Worm (Caenorhabditis elegans): ENCODE data around the gene H40L08.9.

H40L08.9 gene

DNA sequence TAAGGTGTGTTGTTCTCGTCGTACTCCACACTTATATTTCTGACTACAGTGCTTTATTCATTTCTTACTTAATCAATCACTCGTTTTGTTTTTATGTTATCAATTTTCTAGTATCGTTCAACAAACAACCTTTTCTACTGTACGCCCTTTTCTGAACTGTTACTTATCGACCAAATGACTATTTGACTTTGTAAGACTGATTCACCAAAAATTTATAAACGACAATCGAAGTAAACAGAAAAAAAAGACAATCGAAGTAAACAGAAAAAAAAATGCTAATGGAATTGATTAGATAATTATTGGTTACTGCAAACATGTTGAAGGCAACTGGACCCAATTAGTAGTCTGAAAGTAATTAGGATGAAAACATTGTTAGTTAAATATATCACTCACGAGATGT, 26.3 kb downstream of the H40L08.9 start:
- no peak for TF ChIP-seq ref-2 (tag; optimal IDR thresholded peaks at IDR 0.05)
- no peak for TF ChIP-seq lim-6 (tag; optimal IDR thresholded peaks at IDR 0.05)

DNA sequence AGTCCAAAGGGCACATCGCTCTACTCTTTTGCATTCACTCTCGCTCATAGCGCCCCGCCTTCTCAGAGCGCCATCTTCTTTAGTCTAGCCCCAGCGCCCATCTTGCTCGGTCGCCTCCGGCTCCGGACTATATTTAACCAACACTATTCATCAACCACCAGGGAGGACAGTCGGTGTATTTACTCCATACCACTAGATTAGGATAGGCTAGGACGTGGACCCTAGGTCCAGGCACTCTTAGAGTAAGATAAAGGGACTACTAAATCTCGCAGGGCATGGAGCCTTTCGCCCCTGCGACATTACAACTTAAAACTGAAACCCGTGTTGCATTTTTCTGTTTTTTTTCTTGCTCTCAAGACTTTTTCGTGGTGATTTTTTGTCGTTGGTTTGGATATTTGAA, 28.7 kb downstream of the H40L08.9 start:
- no peak for TF ChIP-seq ceh-22 (tag; optimal IDR thresholded peaks at IDR 0.05)
- no peak for TF ChIP-seq hlh-30 (tag; optimal IDR thresholded peaks at IDR 0.05; ENCODE audit: insufficient read depth)
- no peak for TF ChIP-seq C08G9.2 (tag; optimal IDR thresholded peaks at IDR 0.05)
- no peak for TF ChIP-seq ttx-3 (tag; optimal IDR thresholded peaks at IDR 0.05)

DNA sequence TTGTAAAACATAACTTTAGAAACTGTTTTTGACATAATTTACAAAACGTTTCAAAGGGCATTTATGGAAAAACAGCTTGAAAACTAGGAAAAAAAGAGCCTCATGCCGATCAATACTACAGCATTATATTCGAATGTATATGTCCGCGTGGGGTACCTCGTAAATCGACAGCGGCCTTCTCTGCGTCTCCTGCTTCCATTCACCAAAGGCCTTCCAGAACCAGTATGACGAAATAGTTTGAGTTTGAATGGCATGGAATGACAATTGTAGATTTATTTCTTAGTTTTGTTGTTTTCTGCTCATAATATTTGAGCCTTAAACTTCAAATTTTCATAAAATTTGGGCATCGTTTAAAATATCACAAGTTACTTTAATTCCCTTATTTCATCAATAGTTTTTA, 30.9 kb downstream of the H40L08.9 start:
- TF ChIP-seq ceh-9 (tag; optimal IDR thresholded peaks at IDR 0.05) (no peak), pros-1 (tag; optimal IDR thresholded peaks at IDR 0.05) (no peak), lim-6 (tag; optimal IDR thresholded peaks at IDR 0.05) (no peak), dmd-4 (tag; optimal IDR thresholded peaks at IDR 0.05; ENCODE audit: borderline replicate concordance) (no peak), T23F11.4 (GFP tag; optimal IDR thresholded peaks at IDR 0.05) (no peak), ceh-24 (tag; optimal IDR thresholded peaks at IDR 0.05) (no peak), sox-2 (GFP tag; IDR thresholded peaks at IDR 0.05) (no peak), ama-1 (optimal IDR thresholded peaks at IDR 0.05) (no peak), nfya-1 (tag; optimal IDR thresholded peaks at IDR 0.05) (no peak), ztf-16 (tag; optimal IDR thresholded peaks at IDR 0.05) (no peak)

DNA sequence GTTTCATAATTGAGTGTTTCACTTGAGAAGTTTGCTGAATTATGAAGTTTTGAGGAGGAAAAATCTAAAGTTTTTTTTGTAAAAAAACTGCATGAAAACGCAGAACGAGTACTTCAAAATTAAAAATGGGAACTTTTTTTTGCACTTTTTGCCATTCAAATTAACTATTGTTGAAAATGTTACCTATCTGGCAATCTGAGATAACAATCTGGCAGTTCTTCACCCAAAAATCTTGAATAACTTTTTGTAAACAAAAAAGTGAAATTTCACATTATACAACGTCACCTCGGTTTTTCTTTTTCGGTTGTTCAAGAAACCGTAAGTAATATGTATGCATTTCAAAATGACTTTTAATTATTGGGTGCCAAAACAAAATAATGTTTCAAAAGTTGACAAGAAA, 33.7 kb downstream of the H40L08.9 start:
- no peak for TF ChIP-seq rnt-1 (tag; optimal IDR thresholded peaks at IDR 0.05)

DNA sequence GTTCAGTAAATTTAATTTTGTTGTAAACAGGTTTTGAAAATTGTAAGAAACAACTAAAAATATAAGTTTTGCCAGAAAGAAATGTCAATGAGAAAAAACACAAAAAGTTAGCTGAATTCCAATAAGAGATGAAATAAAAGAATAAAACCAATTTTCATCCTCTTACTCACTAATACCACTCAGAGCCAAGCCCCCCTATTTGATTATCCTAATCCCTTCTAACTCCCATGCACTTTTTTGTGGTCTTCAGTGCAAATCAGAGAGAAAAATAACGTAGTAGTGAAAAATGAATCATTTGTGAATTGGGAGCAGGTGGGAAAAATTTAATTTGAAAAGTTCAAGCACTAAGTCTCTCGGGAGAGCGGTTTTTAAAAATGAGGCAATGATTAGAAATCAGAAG, 34.9 kb downstream of the H40L08.9 start:
- TF ChIP-seq fkh-6 (tag; optimal IDR thresholded peaks at IDR 0.05) (no peak), unc-42 (tag; optimal IDR thresholded peaks at IDR 0.05) (peak; percentile 83), pat-9 (tag; optimal IDR thresholded peaks at IDR 0.05) (no peak)

DNA sequence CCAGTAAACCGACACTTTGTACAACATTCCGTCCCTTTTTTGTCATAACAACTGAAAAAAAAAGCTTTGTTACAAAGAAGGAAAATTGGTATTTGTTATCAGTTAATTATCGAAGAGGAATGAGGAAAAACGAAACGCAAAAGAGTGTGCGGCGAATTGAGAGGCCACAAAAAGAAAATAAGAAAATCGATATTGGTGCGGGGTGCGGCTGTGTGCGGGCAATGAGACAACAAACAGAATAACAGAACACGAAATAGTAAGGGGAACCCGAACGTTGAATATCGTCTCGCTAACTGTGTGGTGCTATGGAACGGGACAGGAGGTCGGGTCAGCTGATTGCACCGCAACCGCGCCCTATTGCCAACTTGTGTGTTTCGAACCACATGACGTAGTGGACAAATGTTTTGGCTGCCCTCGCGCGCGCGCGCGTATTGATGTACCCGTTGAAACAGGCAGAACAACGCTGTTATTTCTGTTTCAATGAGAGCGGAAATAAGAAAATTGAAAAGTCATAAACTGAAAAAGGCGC, 35.7 kb downstream of the H40L08.9 start, which contains the start of gene C18B12.4:
C18B12.4 (minus strand) TSS at position 51 of the 529 bp plus-strand sequence.
- TF ChIP-seq ceh-48 (tag; optimal IDR thresholded peaks at IDR 0.05) (peak; percentile 50), pros-1 (tag; optimal IDR thresholded peaks at IDR 0.05) (peak; percentile 71), lim-6 (tag; optimal IDR thresholded peaks at IDR 0.05) (peak; percentile 8), ceh-31 (tag; optimal IDR thresholded peaks at IDR 0.05) (peak; percentile 84), pat-9 (tag; optimal IDR thresholded peaks at IDR 0.05) (peak; percentile 57), hlh-6 (tag; optimal IDR thresholded peaks at IDR 0.05) (no peak), ceh-2 (tag; optimal IDR thresholded peaks at IDR 0.05) (peak; percentile 65), fkh-6 (tag; optimal IDR thresholded peaks at IDR 0.05) (no peak), gmeb-2 (tag; optimal IDR thresholded peaks at IDR 0.05) (no peak), pqm-1 (tag; optimal IDR thresholded peaks at IDR 0.05) (no peak), ets-4 (tag; optimal IDR thresholded peaks at IDR 0.05) (peak; percentile 36), sox-2 (GFP tag; IDR thresholded peaks at IDR 0.05) (peak; percentile 6; the same call in 1 of the 2 replicates), ceh-18 (tag; optimal IDR thresholded peaks at IDR 0.05) (peak; percentile 83), pha-2 (tag; optimal IDR thresholded peaks at IDR 0.05) (no peak), ceh-30 (tag; optimal IDR thresholded peaks at IDR 0.05) (peak; percentile 61), pax-1 (tag; optimal IDR thresholded peaks at IDR 0.05) (no peak), C38D4.7 (GFP tag; optimal IDR thresholded peaks at IDR 0.05) (no peak), F13H6.1 (tag; optimal IDR thresholded peaks at IDR 0.05) (peak; percentile 30), hlh-8 (tag; optimal IDR thresholded peaks at IDR 0.05) (peak; percentile 49), nfya-1 (tag; optimal IDR thresholded peaks at IDR 0.05) (peak; percentile 72), ref-2 (tag; optimal IDR thresholded peaks at IDR 0.05) (peak; percentile 76), eyg-1 (tag; optimal IDR thresholded peaks at IDR 0.05) (peak; percentile 19), tbx-2 (tag; optimal IDR thresholded peaks at IDR 0.05) (peak; percentile 68), che-1 (tag; optimal IDR thresholded peaks at IDR 0.05) (no peak), rnt-1 (tag; optimal IDR thresholded peaks at IDR 0.05) (peak; percentile 79), ceh-34 (tag; optimal IDR thresholded peaks at IDR 0.05) (peak; percentile 78), hlh-30 (tag; optimal IDR thresholded peaks at IDR 0.05; ENCODE audit: insufficient read depth) (peak; percentile 99), ceh-19 (GFP tag; optimal IDR thresholded peaks at IDR 0.05) (peak; percentile 3), Y22D7AL.16 (tag; optimal IDR thresholded peaks at IDR 0.05) (no peak), ztf-16 (tag; optimal IDR thresholded peaks at IDR 0.05) (peak; percentile 9), elt-2 (tag; optimal IDR thresholded peaks at IDR 0.05) (peak; percentile 30), K09A11.1 (tag; optimal IDR thresholded peaks at IDR 0.05; ENCODE audit: insufficient read depth) (no peak), sdc-2 (tag; optimal IDR thresholded peaks at IDR 0.05) (peak; percentile 88)

Data from whole organism, late embryonic.